Worm (Caenorhabditis elegans): ENCODE measurements around the gene ndua-1.
A peak's percentile ranks its signal among the peaks of the same experiment; 100 is the strongest.

The ndua-1 gene

ce11 chrV:20875324-20875723 lies 23.6 kb upstream of the ndua-1 start:
- TF ChIP-seq nhr-11 (tag; optimal IDR thresholded peaks at IDR 0.05) (no peak), ceh-82 (tag; optimal IDR thresholded peaks at IDR 0.05) (no peak), sem-4 (tag; optimal IDR thresholded peaks at IDR 0.05) (no peak), gmeb-1 (tag; optimal IDR thresholded peaks at IDR 0.05) (no peak), crh-2 (tag; optimal IDR thresholded peaks at IDR 0.05) (no peak), Y55F3AM.14 (GFP tag; optimal IDR thresholded peaks at IDR 0.05) (no peak), nhr-10 (tag; optimal IDR thresholded peaks at IDR 0.05) (no peak), nhr-129 (tag; optimal IDR thresholded peaks at IDR 0.05) (no peak), ztf-4 (tag; optimal IDR thresholded peaks at IDR 0.05) (no peak), nhr-25 (tag; optimal IDR thresholded peaks at IDR 0.05) (no peak), F13H6.1 (tag; optimal IDR thresholded peaks at IDR 0.05) (no peak), snpc-4 (tag; optimal IDR thresholded peaks at IDR 0.05) (no peak), mab-5 (tag; optimal IDR thresholded peaks at IDR 0.05) (no peak), egl-27 (tag; optimal IDR thresholded peaks at IDR 0.05) (no peak), R02D3.7 (tag; optimal IDR thresholded peaks at IDR 0.05) (no peak), skn-1 (tag; optimal IDR thresholded peaks at IDR 0.05) (no peak), lin-11 (tag; optimal IDR thresholded peaks at IDR 0.05) (no peak), sma-3 (GFP tag; optimal IDR thresholded peaks at IDR 0.05) (no peak), ZK546.5 (tag; optimal IDR thresholded peaks at IDR 0.05) (no peak), lin-39 (tag; optimal IDR thresholded peaks at IDR 0.05) (no peak)

- TF ChIP-seq mbf-1 (tag; optimal IDR thresholded peaks at IDR 0.05) = no peak
- no peak for TF ChIP-seq lin-13 (GFP tag; optimal IDR thresholded peaks at IDR 0.05)
- no peak for TF ChIP-seq nhr-23 (tag; optimal IDR thresholded peaks at IDR 0.05)
- TF ChIP-seq zag-1 (tag; optimal IDR thresholded peaks at IDR 0.05) = peak; percentile 46
- TF ChIP-seq mdl-1 (tag; optimal IDR thresholded peaks at IDR 0.05) = no peak
- TF ChIP-seq sma-3 (GFP tag; optimal IDR thresholded peaks at IDR 0.05) = no peak
- no peak for TF ChIP-seq ztf-11 (tag; optimal IDR thresholded peaks at IDR 0.05)
- TF ChIP-seq F13H6.1 (tag; optimal IDR thresholded peaks at IDR 0.05) = no peak
- TF ChIP-seq lin-39 (tag; optimal IDR thresholded peaks at IDR 0.05) = no peak
- no peak for TF ChIP-seq nhr-21 (tag; optimal IDR thresholded peaks at IDR 0.05)
- TF ChIP-seq ztf-4 (tag; optimal IDR thresholded peaks at IDR 0.05) = no peak
- TF ChIP-seq unc-39 (tag; optimal IDR thresholded peaks at IDR 0.05) = no peak
- no peak for TF ChIP-seq unc-62 (GFP tag; optimal IDR thresholded peaks at IDR 0.05)
- TF ChIP-seq gmeb-1 (tag; optimal IDR thresholded peaks at IDR 0.05) = no peak
- TF ChIP-seq Y55F3AM.14 (GFP tag; optimal IDR thresholded peaks at IDR 0.05) = no peak
- peak; percentile 36 for TF ChIP-seq unc-55 (GFP tag; optimal IDR thresholded peaks at IDR 0.05)
- TF ChIP-seq blmp-1 (tag; optimal IDR thresholded peaks at IDR 0.05; ENCODE audit: insufficient read depth) = no peak
- TF ChIP-seq ztf-1 (GFP tag; conservative IDR thresholded peaks at IDR 0.05) = no peak
- TF ChIP-seq R02D3.7 (tag; optimal IDR thresholded peaks at IDR 0.05) = no peak
- no peak for TF ChIP-seq elt-1 (tag; optimal IDR thresholded peaks at IDR 0.05)
- no peak for TF ChIP-seq fos-1 (tag; optimal IDR thresholded peaks at IDR 0.05)
- TF ChIP-seq nhr-129 (tag; optimal IDR thresholded peaks at IDR 0.05) = peak; percentile 23
- TF ChIP-seq ZK546.5 (tag; optimal IDR thresholded peaks at IDR 0.05) = no peak
- no peak for TF ChIP-seq ama-1 (optimal IDR thresholded peaks at IDR 0.05)
- TF ChIP-seq snpc-4 (tag; optimal IDR thresholded peaks at IDR 0.05) = no peak
- TF ChIP-seq C34F6.9 (tag; optimal IDR thresholded peaks at IDR 0.05) = no peak
- TF ChIP-seq sem-4 (tag; optimal IDR thresholded peaks at IDR 0.05) = peak; percentile 26
- TF ChIP-seq nhr-77 (tag; optimal IDR thresholded peaks at IDR 0.05) = no peak
Measured at ce11 chrV:20873144-20873543, 21.4 kb upstream of the ndua-1 start.

- TF ChIP-seq ztf-11 (tag; optimal IDR thresholded peaks at IDR 0.05) = no peak
- no peak for TF ChIP-seq aly-2 (tag; optimal IDR thresholded peaks at IDR 0.05)
- TF ChIP-seq lin-13 (GFP tag; optimal IDR thresholded peaks at IDR 0.05) = no peak
- no peak for TF ChIP-seq sma-9 (GFP tag; optimal IDR thresholded peaks at IDR 0.05)
- no peak for TF ChIP-seq sma-9 (tag; optimal IDR thresholded peaks at IDR 0.05)
- TF ChIP-seq R02D3.7 (tag; optimal IDR thresholded peaks at IDR 0.05) = no peak
- no peak for TF ChIP-seq mbf-1 (tag; optimal IDR thresholded peaks at IDR 0.05)
- TF ChIP-seq C34F6.9 (tag; optimal IDR thresholded peaks at IDR 0.05) = no peak
- no peak for TF ChIP-seq ztf-4 (tag; optimal IDR thresholded peaks at IDR 0.05)
- TF ChIP-seq unc-39 (tag; optimal IDR thresholded peaks at IDR 0.05) = no peak
- no peak for TF ChIP-seq nhr-11 (tag; optimal IDR thresholded peaks at IDR 0.05)
- no peak for TF ChIP-seq zag-1 (tag; optimal IDR thresholded peaks at IDR 0.05)
- TF ChIP-seq ZK546.5 (tag; optimal IDR thresholded peaks at IDR 0.05) = no peak
- TF ChIP-seq snpc-4 (tag; optimal IDR thresholded peaks at IDR 0.05) = no peak
- TF ChIP-seq peb-1 (tag; optimal IDR thresholded peaks at IDR 0.05) = no peak
Measured at ce11 chrV:20871194-20871593, 19.5 kb upstream of the ndua-1 start.

All from whole organism, L2 larva.